Fruit fly (Drosophila melanogaster) whole organism, wandering third instar larva: ENCODE measurements around the gene CG5255.

ENCODE experiments used
- Rel ChIP-seq, 2 experiments: fragments of 200-800 bp; sonication (Bioruptor generic) in 1 of 2; optimal IDR thresholded peaks; 2 replicates in 1 of 2; 3 replicates in 1 of 2; lab custom pipeline; 2016 to 2019; ENCODE audit warnings: mild to moderate bottlenecking in 2 of 2, missing biosample characterization in 2 of 2, missing genetic modification characterization in 2 of 2, moderate library complexity in 1 of 2
- br ChIP-seq: fragments of 200-800 bp; sonication (Bioruptor generic); optimal IDR thresholded peaks from 2 replicates; lab custom pipeline; 2016; ENCODE audit warnings: missing biosample characterization, missing genetic modification characterization
- pan ChIP-seq: fragments of >200 bp; optimal IDR thresholded peaks from 2 replicates; lab custom pipeline; 2017
- psq ChIP-seq: fragments of 200-800 bp; sonication (Bioruptor generic); optimal IDR thresholded peaks from 3 replicates; lab custom pipeline; 2017; ENCODE audit warnings: missing biosample characterization, mild to moderate bottlenecking, missing genetic modification characterization, moderate library complexity

- TF ChIP-seq pan (lab: Kevin White, UChicago), result no peak
- no peak for TF ChIP-seq psq (GFP tag; lab: Kevin White, UChicago)
- peak; percentile 12 for TF ChIP-seq br (GFP tag; lab: Kevin White, UChicago)
- TF ChIP-seq Rel (GFP tag; optimal IDR thresholded peaks at IDR 0.05; lab: Kevin White, UChicago), result no peak
- TF ChIP-seq Rel (tag; optimal IDR thresholded peaks at IDR 0.05; lab: Kevin White, UChicago), result peak; percentile 22
Measured at dm6 chr3R:17118917-17119378, 18.7 kb upstream of the CG5255 start.
